Fruit fly (Drosophila melanogaster) whole organism, embryonic: Measurements from ENCODE around the gene CG12659.

Experiments used
- Abd-B ChIP-seq: fragments of 200-800 bp; sonication (Bioruptor generic); optimal IDR thresholded peaks from 2 replicates; lab custom pipeline; 2018; ENCODE audit warnings: missing biosample characterization, mild to moderate bottlenecking, missing genetic modification characterization, moderate library complexity
- Adf1 ChIP-seq: fragments of 200-800 bp; sonication (Bioruptor generic); IDR thresholded peaks from 2 replicates; pipeline ENCODE4 v1.3.6; 2022; ENCODE audit warnings: missing biosample characterization, missing genetic modification characterization
- CG10147 ChIP-seq: fragments of 200-800 bp; sonication (Bioruptor generic); optimal IDR thresholded peaks from 2 replicates; lab custom pipeline; 2019; ENCODE audit warnings: missing biosample characterization, mild to moderate bottlenecking, missing genetic modification characterization, moderate library complexity
- CG10321 ChIP-seq: fragments of 200-800 bp; sonication (Bioruptor generic); IDR thresholded peaks from 2 replicates; pipeline ENCODE4 v1.3.6; 2022; ENCODE audit warnings: missing biosample characterization, missing genetic modification characterization
- CG11398 ChIP-seq: fragments of 200-800 bp; sonication (Bioruptor generic); optimal IDR thresholded peaks from 2 replicates; lab custom pipeline; 2016; ENCODE audit warnings: missing biosample characterization, missing genetic modification characterization
- CG13624 ChIP-seq: fragments of 200-800 bp; sonication (Bioruptor generic); optimal IDR thresholded peaks from 2 replicates; lab custom pipeline; 2016; ENCODE audit warnings: missing biosample characterization, missing genetic modification characterization
- CG15479 ChIP-seq: fragments of 200-800 bp; sonication (Bioruptor generic); optimal IDR thresholded peaks from 3 replicates; lab custom pipeline; 2019; ENCODE audit warnings: missing biosample characterization, mild to moderate bottlenecking, missing genetic modification characterization, moderate library complexity
- CG1603 ChIP-seq: fragments of 200-800 bp; sonication (Bioruptor generic); optimal IDR thresholded peaks from 2 replicates; lab custom pipeline; 2019; ENCODE audit warnings: missing biosample characterization, mild to moderate bottlenecking, missing genetic modification characterization, moderate library complexity
- CG17361 ChIP-seq: fragments of 200-800 bp; sonication (Bioruptor generic); IDR thresholded peaks from 3 replicates; pipeline ENCODE4 v1.3.6; 2022; ENCODE audit warnings: missing biosample characterization, missing genetic modification characterization
- CG32532 ChIP-seq: fragments of 200-800 bp; sonication (Bioruptor generic); IDR thresholded peaks from 2 replicates; pipeline ENCODE4 v1.3.6; 2022; ENCODE audit warnings: missing biosample characterization, missing genetic modification characterization
- CG3838 ChIP-seq: fragments of 200-800 bp; sonication (Bioruptor generic); optimal IDR thresholded peaks from 3 replicates; lab custom pipeline; 2016; ENCODE audit warnings: missing biosample characterization, missing genetic modification characterization
- CG4854 ChIP-seq: fragments of 200-800 bp; sonication (Bioruptor generic); optimal IDR thresholded peaks from 2 replicates; lab custom pipeline; 2016; ENCODE audit warnings: missing biosample characterization, missing genetic modification characterization, inconsistent platforms
- CG7786 ChIP-seq: fragments of 200-800 bp; sonication (Bioruptor generic); optimal IDR thresholded peaks from 2 replicates; lab custom pipeline; 2016; ENCODE audit warnings: missing biosample characterization, missing genetic modification characterization
- CG8924 ChIP-seq: fragments of 200-800 bp; optimal IDR thresholded peaks from 3 replicates; lab custom pipeline; 2019; ENCODE audit warnings: missing biosample characterization, mild to moderate bottlenecking, missing genetic modification characterization, moderate library complexity
- Deaf1 ChIP-seq: fragments of 200-800 bp; optimal IDR thresholded peaks from 3 replicates; lab custom pipeline; 2019; ENCODE audit warnings: missing biosample characterization, mild to moderate bottlenecking, missing genetic modification characterization, moderate library complexity
- Dll ChIP-seq: fragments of 200-800 bp; sonication (Bioruptor generic); IDR thresholded peaks from 4 replicates; pipeline ENCODE4 v1.3.6; 2022; ENCODE audit warnings: missing biosample characterization, missing genetic modification characterization; ENCODE audit not compliant: partially characterized antibody
- Jarid2 ChIP-seq: fragments of 200-800 bp; sonication (Bioruptor generic); optimal IDR thresholded peaks from 3 replicates; lab custom pipeline; 2017; ENCODE audit warnings: mild to moderate bottlenecking, missing biosample characterization, missing genetic modification reagents, missing genetic modification characterization
- Opbp ChIP-seq: fragments of 200-800 bp; sonication (Bioruptor generic); IDR thresholded peaks from 3 replicates; pipeline ENCODE4 v1.3.6; 2022; ENCODE audit warnings: missing biosample characterization, missing genetic modification characterization; ENCODE audit not compliant: partially characterized antibody
- cg ChIP-seq: fragments of 200-800 bp; sonication (Bioruptor generic); optimal IDR thresholded peaks from 3 replicates; lab custom pipeline; 2019; ENCODE audit warnings: missing biosample characterization, mild to moderate bottlenecking, missing genetic modification characterization, moderate library complexity
- chinmo ChIP-seq: fragments of 200-800 bp; sonication (Bioruptor generic); IDR thresholded peaks from 4 replicates; pipeline ENCODE4 v1.3.6; 2022; ENCODE audit warnings: missing biosample characterization, missing genetic modification characterization; ENCODE audit not compliant: partially characterized antibody
- chm ChIP-seq: fragments of 200-800 bp; sonication (Bioruptor generic); IDR thresholded peaks from 2 replicates; pipeline ENCODE4 v1.3.6; 2022; ENCODE audit warnings: missing biosample characterization, missing genetic modification characterization
- crol ChIP-seq: fragments of 200-800 bp; sonication (Bioruptor generic); IDR thresholded peaks from 2 replicates; pipeline ENCODE4 v1.3.6; 2022; ENCODE audit warnings: missing biosample characterization, missing genetic modification characterization
- disco-r ChIP-seq: fragments of 200-800 bp; sonication (Bioruptor generic); optimal IDR thresholded peaks from 2 replicates; lab custom pipeline; 2016; ENCODE audit warnings: missing biosample characterization, missing genetic modification characterization
- ewg ChIP-seq: fragments of 200-800 bp; sonication (Bioruptor generic); optimal IDR thresholded peaks from 3 replicates; lab custom pipeline; 2017; ENCODE audit warnings: mild to moderate bottlenecking, missing biosample characterization, missing genetic modification reagents, missing genetic modification characterization
- gce ChIP-seq: fragments of 200-800 bp; sonication (Bioruptor generic); IDR thresholded peaks from 3 replicates; pipeline ENCODE4 v1.3.6; 2022; ENCODE audit warnings: missing biosample characterization, missing genetic modification characterization
- gcm ChIP-seq: fragments of 200-800 bp; sonication (Bioruptor generic); optimal IDR thresholded peaks from 2 replicates; lab custom pipeline; 2019; ENCODE audit warnings: missing biosample characterization, mild to moderate bottlenecking, missing genetic modification characterization, moderate library complexity
- hbn ChIP-seq: fragments of 200-800 bp; sonication (Bioruptor generic); IDR thresholded peaks from 2 replicates; pipeline ENCODE4 v1.3.6; 2022; ENCODE audit warnings: missing biosample characterization, missing genetic modification characterization; ENCODE audit not compliant: partially characterized antibody
- hkb ChIP-seq, 2 experiments: fragments of 200-800 bp in 1 of 2; fragments of >200 bp in 1 of 2; sonication (Bioruptor generic) in 1 of 2; IDR thresholded peaks in 1 of 2; optimal IDR thresholded peaks in 1 of 2; 2 replicates each; pipeline versions ENCODE4 v1.3.6 to Lab custom; 2017 to 2022; ENCODE audit warnings: missing biosample characterization in 1 of 2, missing genetic modification characterization in 1 of 2
- kah ChIP-seq: fragments of 200-800 bp; sonication (Bioruptor generic); optimal IDR thresholded peaks from 2 replicates; lab custom pipeline; 2018; ENCODE audit warnings: missing biosample characterization, mild to moderate bottlenecking, missing genetic modification characterization
- lab ChIP-seq: fragments of 200-800 bp; sonication (Bioruptor generic); optimal IDR thresholded peaks from 3 replicates; lab custom pipeline; 2017; ENCODE audit warnings: missing biosample characterization, missing genetic modification characterization, mild to moderate bottlenecking, moderate library complexity, missing genetic modification reagents
- lbe ChIP-seq: fragments of 200-800 bp; sonication (Bioruptor generic); optimal IDR thresholded peaks from 2 replicates; lab custom pipeline; 2016; ENCODE audit warnings: missing biosample characterization, mild to moderate bottlenecking, missing genetic modification characterization
- lola ChIP-seq, 3 experiments: fragments of >200 bp in 2 of 3; fragments of 200-800 bp in 1 of 3; sonication (Bioruptor generic) in 1 of 3; optimal IDR thresholded peaks; 2 replicates each; lab custom pipeline; 2017 to 2019; ENCODE audit warnings: missing biosample characterization in 3 of 3, missing genetic modification characterization in 3 of 3, mild to moderate bottlenecking in 1 of 3, moderate library complexity in 1 of 3
- otp ChIP-seq: fragments of 200-800 bp; sonication (Bioruptor generic); IDR thresholded peaks from 3 replicates; pipeline ENCODE4, ENCODE4 v1.3.6; 2022; ENCODE audit warnings: missing biosample characterization, missing genetic modification characterization
- pan ChIP-seq, 4 experiments: fragments of >200 bp in 3 of 4; fragments of 200-800 bp in 1 of 4; sonication (Bioruptor generic) in 1 of 4; optimal IDR thresholded peaks in 3 of 4; IDR thresholded peaks in 1 of 4; 2 replicates each; pipeline versions ENCODE4 v1.3.6 to Lab custom; 2017 to 2022; ENCODE audit warnings: missing biosample characterization in 2 of 4, missing genetic modification characterization in 2 of 4, mixed read lengths in 1 of 4
- pfk ChIP-seq: fragments of 200-800 bp; sonication (Bioruptor generic); optimal IDR thresholded peaks from 2 replicates; lab custom pipeline; 2018; ENCODE audit warnings: missing biosample characterization, mild to moderate bottlenecking, missing genetic modification characterization, moderate library complexity
- pho ChIP-seq: fragments of 200-800 bp; sonication (Bioruptor generic); optimal IDR thresholded peaks from 2 replicates; lab custom pipeline; 2016; ENCODE audit warnings: missing biosample characterization, missing genetic modification characterization
- prd ChIP-seq, 3 experiments: fragments of >200 bp in 2 of 3; fragments of 200-800 bp in 1 of 3; sonication (Bioruptor generic) in 1 of 3; optimal IDR thresholded peaks in 2 of 3; IDR thresholded peaks in 1 of 3; 2 replicates in 2 of 3; 3 replicates in 1 of 3; pipeline versions ENCODE4 v1.3.6 to Lab custom; 2017 to 2022; ENCODE audit warnings: missing biosample characterization in 1 of 3, missing genetic modification characterization in 1 of 3
- ro ChIP-seq: fragments of 200-800 bp; sonication (Bioruptor generic); IDR thresholded peaks from 2 replicates; pipeline ENCODE4 v1.3.6; 2022; ENCODE audit warnings: missing biosample characterization, missing genetic modification characterization
- sd ChIP-seq: fragments of 200-800 bp; sonication (Bioruptor generic); optimal IDR thresholded peaks from 3 replicates; lab custom pipeline; 2018; ENCODE audit warnings: missing biosample characterization, mild to moderate bottlenecking, missing genetic modification characterization, moderate library complexity
- sens-2 ChIP-seq: fragments of 200-800 bp; sonication (Bioruptor generic); IDR thresholded peaks from 2 replicates; pipeline ENCODE4 v1.3.6; 2022; ENCODE audit warnings: missing biosample characterization, missing genetic modification characterization
- sqz ChIP-seq: fragments of 200-800 bp; sonication (Bioruptor generic); optimal IDR thresholded peaks from 3 replicates; lab custom pipeline; 2018; ENCODE audit warnings: missing biosample characterization, mild to moderate bottlenecking, missing genetic modification characterization
- stc ChIP-seq: fragments of 200-800 bp; sonication (Bioruptor generic); IDR thresholded peaks from 2 replicates; pipeline ENCODE4 v1.3.6; 2022; ENCODE audit warnings: missing biosample characterization, missing genetic modification characterization
- tin ChIP-seq: fragments of 200-800 bp; sonication (Bioruptor generic); optimal IDR thresholded peaks from 3 replicates; lab custom pipeline; 2016; ENCODE audit warnings: missing biosample characterization, missing genetic modification characterization
- usp ChIP-seq: fragments of >200 bp; optimal IDR thresholded peaks from 2 replicates; lab custom pipeline; 2017; ENCODE audit warnings: missing biosample characterization, missing genetic modification characterization
- vfl ChIP-seq: fragments of 200-800 bp; sonication (Bioruptor generic); optimal IDR thresholded peaks from 2 replicates; lab custom pipeline; 2016; ENCODE audit warnings: missing biosample characterization, missing genetic modification characterization
- zen2 ChIP-seq: fragments of 200-800 bp; sonication (Bioruptor generic); IDR thresholded peaks from 3 replicates; pipeline ENCODE4 v1.3.6; 2022; ENCODE audit warnings: missing biosample characterization, missing genetic modification characterization; ENCODE audit not compliant: partially characterized antibody
- zf30C ChIP-seq: fragments of 200-800 bp; sonication (Bioruptor generic); optimal IDR thresholded peaks from 3 replicates; lab custom pipeline; 2018; ENCODE audit warnings: missing biosample characterization, mild to moderate bottlenecking, missing genetic modification characterization
- zfh1 ChIP-seq: fragments of 200-800 bp; sonication (Bioruptor generic); IDR thresholded peaks from 3 replicates; pipeline ENCODE4 v1.3.6; 2022; ENCODE audit warnings: missing biosample characterization, missing genetic modification characterization

CG12659 gene

DNA sequence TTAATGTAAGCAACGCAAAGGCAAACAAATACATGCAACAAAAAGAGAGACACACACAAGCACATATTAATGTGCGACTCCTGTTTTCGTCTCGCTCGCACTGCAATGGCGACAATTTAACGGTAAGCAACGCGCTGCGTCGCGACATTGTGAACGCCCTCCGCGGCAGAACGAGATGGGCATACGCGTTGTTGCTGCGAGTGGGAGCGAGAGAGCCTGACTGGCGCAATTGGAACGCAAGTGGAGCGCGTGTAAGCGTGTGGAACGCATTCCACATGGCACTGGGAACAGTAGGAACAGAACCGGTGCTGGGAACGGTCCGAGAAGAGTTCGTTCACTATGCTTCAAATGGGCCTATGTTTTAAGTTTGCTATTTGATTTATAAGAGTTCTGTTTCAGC, 33.3 kb upstream of the CG12659 start (continued):
- TF ChIP-seq CG17361 (GFP tag; lab: Robert Waterston, UW) (no peak), Jarid2 (GFP tag; lab: Kevin White, UChicago) (peak; percentile 79), CG10147 (GFP tag; lab: Kevin White, UChicago) (peak; percentile 1), Adf1 (GFP tag; lab: Robert Waterston, UW) (peak; percentile 92), lola (GFP tag; optimal IDR thresholded peaks at IDR 0.05; lab: Kevin White, UChicago) (no peak), chinmo (GFP tag; lab: Robert Waterston, UW) (0 out of 4 replicates have a peak, but pooled peaks have one; percentile 62), chm (no peak), CG7786 (no peak), sd (tag; lab: Kevin White, UChicago) (peak; percentile 72), prd (optimal IDR thresholded peaks at IDR 0.05; lab: Kevin White, UChicago) (no peak), prd (GFP tag; IDR thresholded peaks at IDR 0.05; lab: Robert Waterston, UW) (peak; percentile 36; the same call in 1 of the 3 replicates), CG1603 (tag; lab: Kevin White, UChicago) (peak; percentile 33), cg (GFP tag; lab: Kevin White, UChicago) (peak; percentile 97), otp (GFP tag; lab: Robert Waterston, UW) (0 out of 3 replicates have a peak, but pooled peaks have one; percentile 56), hkb (optimal IDR thresholded peaks at IDR 0.05; lab: Kevin White, UChicago) (no peak), hkb (GFP tag; IDR thresholded peaks at IDR 0.05; lab: Robert Waterston, UW) (peak; percentile 47), CG15479 (GFP tag; lab: Kevin White, UChicago) (peak; percentile 99), gcm (GFP tag; lab: Kevin White, UChicago) (no peak), CG4854 (no peak), usp (GFP tag; lab: Kevin White, UChicago) (no peak), stc (GFP tag; lab: Robert Waterston, UW) (peak; percentile 40; the same call in 1 of the 2 replicates), vfl (GFP tag; lab: Kevin White, UChicago) (no peak), sqz (GFP tag; lab: Kevin White, UChicago) (peak; percentile 10), CG10321 (GFP tag; lab: Robert Waterston, UW) (peak; percentile 99), ewg (GFP tag; lab: Kevin White, UChicago) (peak; percentile 61), kah (GFP tag; lab: Kevin White, UChicago) (no peak), CG13624 (GFP tag; lab: Kevin White, UChicago) (peak; percentile 31), CG11398 (no peak), lab (GFP tag; lab: Kevin White, UChicago) (no peak), sens-2 (no peak), gce (peak; percentile 61; the same call in 1 of the 3 replicates), CG32532 (GFP tag; lab: Robert Waterston, UW) (peak; percentile 33; the same call in 1 of the 2 replicates), tin (GFP tag; lab: Kevin White, UChicago) (no peak), pan (optimal IDR thresholded peaks at IDR 0.05; lab: Kevin White, UChicago) (no peak), pan (GFP tag; optimal IDR thresholded peaks at IDR 0.05 in 1 of 2, IDR thresholded peaks at IDR 0.05 in 1 of 2) (no peak), pho (GFP tag; lab: Kevin White, UChicago) (no peak), zfh1 (no peak), lbe (GFP tag; lab: Kevin White, UChicago) (no peak), Deaf1 (peak; percentile 53), pfk (GFP tag; lab: Kevin White, UChicago) (peak; percentile 83), Dll (GFP tag; lab: Robert Waterston, UW) (peak; percentile 18; the same call in 1 of the 4 replicates), ro (no peak), disco-r (GFP tag; lab: Kevin White, UChicago) (peak; percentile 26), crol (GFP tag; lab: Robert Waterston, UW) (peak; percentile 61), Abd-B (GFP tag; lab: Kevin White, UChicago) (peak; percentile 24), CG3838 (GFP tag; lab: Kevin White, UChicago) (peak; percentile 20), CG8924 (peak; percentile 1), hbn (no peak), Opbp (GFP tag; lab: Robert Waterston, UW) (0 out of 3 replicates have a peak, but pooled peaks have one; percentile 40), zf30C (GFP tag; lab: Kevin White, UChicago) (peak; percentile 20), zen2 (GFP tag; lab: Robert Waterston, UW) (no peak)
